Worm (Caenorhabditis elegans) whole organism, L3 larva: Measurements from ENCODE around the gene Y57A10A.27.

Experiments used
- ama-1 ChIP-seq: fragments of 150-350 bp; optimal IDR thresholded peaks from 2 replicates; lab custom pipeline; 2018
- ceh-82 ChIP-seq: fragments of 150-350 bp; optimal IDR thresholded peaks from 2 replicates; lab custom pipeline; 2014; ENCODE audit warnings: missing biosample characterization, missing genetic modification characterization
- elt-2 ChIP-seq: sonication (generic microtip); optimal IDR thresholded peaks from 2 replicates; lab custom pipeline; 2016; ENCODE audit warnings: missing genetic modification reagents, mild to moderate bottlenecking, missing genetic modification characterization, missing compliant biosample characterization
- elt-3 ChIP-seq, 3 experiments: fragments of 150-350 bp in 1 of 3; sonication (generic microtip) in 2 of 3; optimal IDR thresholded peaks; 2 replicates in 2 of 3; 4 replicates in 1 of 3; lab custom pipeline; 2014 to 2017; ENCODE audit warnings: missing biosample characterization in 3 of 3, missing genetic modification characterization in 3 of 3
- fos-1 ChIP-seq: fragments of 150-350 bp; optimal IDR thresholded peaks from 2 replicates; lab custom pipeline; 2014; ENCODE audit warnings: missing biosample characterization, missing genetic modification characterization
- lin-15B ChIP-seq: fragments of 150-350 bp; optimal IDR thresholded peaks from 2 replicates; lab custom pipeline; 2014; ENCODE audit warnings: missing biosample characterization, missing genetic modification characterization
- lin-39 ChIP-seq: fragments of 150-350 bp; optimal IDR thresholded peaks from 2 replicates; lab custom pipeline; 2018; ENCODE audit warnings: missing biosample characterization, missing genetic modification reagents, missing genetic modification characterization
- nhr-11 ChIP-seq: fragments of 150-350 bp; optimal IDR thresholded peaks from 2 replicates; lab custom pipeline; 2014; ENCODE audit warnings: missing biosample characterization, missing genetic modification characterization
- ztf-4 ChIP-seq: fragments of 150-350 bp; optimal IDR thresholded peaks from 2 replicates; lab custom pipeline; 2014; ENCODE audit warnings: missing biosample characterization, missing genetic modification characterization

DNA sequence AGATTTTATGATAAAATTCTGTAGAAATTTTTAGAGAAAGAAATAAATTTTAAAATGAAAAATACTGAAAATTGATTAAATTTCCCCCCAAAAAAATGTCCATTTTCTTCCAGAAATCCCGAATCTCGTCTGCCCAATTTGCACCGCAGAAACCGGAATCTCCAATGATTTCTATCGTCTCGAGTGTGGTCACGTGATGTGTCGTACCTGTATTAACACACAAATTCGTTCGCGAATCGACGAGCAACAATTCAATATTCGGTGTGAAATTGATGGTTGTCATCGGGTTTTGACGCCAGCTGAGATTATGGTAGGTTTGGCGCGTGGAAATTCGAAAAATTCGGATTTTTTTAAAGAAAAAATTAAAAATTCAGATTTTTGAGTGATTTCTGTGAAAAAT lies 21.7 kb upstream of the Y57A10A.27 start:
- TF ChIP-seq lin-15B (no peak), lin-39 (no peak), ama-1 (lab: Kevin White, UChicago) (no peak), elt-3 (tag; optimal IDR thresholded peaks at IDR 0.05; lab: Kevin White, UChicago) (no peak), ceh-82 (tag; lab: Kevin White, UChicago) (no peak), ztf-4 (tag; lab: Kevin White, UChicago) (no peak), elt-2 (tag; lab: Kevin White, UChicago) (no peak), nhr-11 (tag; lab: Kevin White, UChicago) (no peak), fos-1 (tag; lab: Kevin White, UChicago) (no peak)
